Worm (Caenorhabditis elegans): ENCODE results near the gene oxy-4.

ce11 chrIII:5143520-5143919, 15.1 kb downstream of the oxy-4 start:
- TF ChIP-seq scrt-1 (GFP tag; IDR thresholded peaks at IDR 0.05) (no peak), hnd-1 (tag; optimal IDR thresholded peaks at IDR 0.05) (no peak), pes-1 (GFP tag; IDR thresholded peaks at IDR 0.05) (no peak)
